In genomic region chr3R:13285110-13285509, dm6 we compare ENCODE assay signal across 2 fruit fly cellular contexts.
TF ChIP-seq lines count a peak whose summit lies in the region.

No protein-coding gene starts in this region.

- TF ChIP-seq CTCF in whole organism, embryonic (GFP tag; optimal IDR thresholded peaks at IDR 0.05; lab: Kevin White, UChicago): no peak

TF ChIP-seq in whole organism, embryonic, 481 proteins besides CTCF, POLR2A, EP300 and RAD21:
- TF ChIP-seq Mrtf (GFP tag; IDR thresholded peaks at IDR 0.05; lab: Robert Waterston, UW) (0 out of 3 replicates have a peak, but pooled peaks have one; percentile 36), crol (GFP tag; IDR thresholded peaks at IDR 0.05; lab: Robert Waterston, UW) (0 out of 2 replicates have a peak, but pooled peaks have one; percentile 21), pita (GFP tag; optimal IDR thresholded peaks at IDR 0.05; lab: Kevin White, UChicago) (no peak), CG10543 (GFP tag; optimal IDR thresholded peaks at IDR 0.05; lab: Kevin White, UChicago) (no peak), Awh (GFP tag; IDR thresholded peaks at IDR 0.05; lab: Robert Waterston, UW) (no peak), al (GFP tag; IDR thresholded peaks at IDR 0.05; lab: Robert Waterston, UW) (0 out of 2 replicates have a peak, but pooled peaks have one; percentile 7), Dp (GFP tag; optimal IDR thresholded peaks at IDR 0.05; lab: Kevin White, UChicago) (no peak), Hr39 (optimal IDR thresholded peaks at IDR 0.05; lab: Kevin White, UChicago) (peak; percentile 50)

TF ChIP-seq in whole organism, wandering third instar larva, 38 proteins besides CTCF, POLR2A, EP300 and RAD21:
- TF ChIP-seq Dfd (GFP tag; optimal IDR thresholded peaks at IDR 0.05; lab: Kevin White, UChicago): peak; percentile 97
- no peak for TF ChIP-seq Hnf4 (GFP tag; optimal IDR thresholded peaks at IDR 0.05; lab: Kevin White, UChicago)

Comparison
In these comparisons a context has a peak if more than half of its experiments do, and no peak if none do; other contexts are left out.
1. Of the 10 proteins assayed by ChIP-seq in both whole organism, embryonic and whole organism, wandering third instar larva: peak only in whole organism, embryonic: none; only in whole organism, wandering third instar larva: Dfd; in both: none; in neither: 9.